Fruit fly (Drosophila melanogaster) whole organism, pupa: ENCODE data around the gene dsb.

ENCODE experiments used
- CG14655 ChIP-seq: fragments of 200-800 bp; sonication (Bioruptor generic); optimal IDR thresholded peaks from 3 replicates; lab custom pipeline; 2017; ENCODE audit warnings: mild to moderate bottlenecking, missing biosample characterization, missing genetic modification reagents, missing genetic modification characterization
- CG15710 ChIP-seq: fragments of 200-800 bp; sonication (Bioruptor generic); optimal IDR thresholded peaks from 2 replicates; lab custom pipeline; 2018; ENCODE audit warnings: missing biosample characterization, mild to moderate bottlenecking, missing genetic modification characterization, moderate library complexity
- CG34367 ChIP-seq: fragments of 200-800 bp; sonication (Bioruptor generic); optimal IDR thresholded peaks from 2 replicates; lab custom pipeline; 2018; ENCODE audit warnings: missing biosample characterization, mild to moderate bottlenecking, missing genetic modification characterization
- D1 ChIP-seq: fragments of 200-800 bp; sonication (Bioruptor generic); optimal IDR thresholded peaks from 2 replicates; lab custom pipeline; 2018; ENCODE audit warnings: missing biosample characterization, mild to moderate bottlenecking, missing genetic modification characterization, moderate library complexity
- gl ChIP-seq: fragments of 200-800 bp; sonication (Bioruptor generic); optimal IDR thresholded peaks from 2 replicates; lab custom pipeline; 2018; ENCODE audit warnings: missing biosample characterization, mild to moderate bottlenecking, missing genetic modification characterization

DNA sequence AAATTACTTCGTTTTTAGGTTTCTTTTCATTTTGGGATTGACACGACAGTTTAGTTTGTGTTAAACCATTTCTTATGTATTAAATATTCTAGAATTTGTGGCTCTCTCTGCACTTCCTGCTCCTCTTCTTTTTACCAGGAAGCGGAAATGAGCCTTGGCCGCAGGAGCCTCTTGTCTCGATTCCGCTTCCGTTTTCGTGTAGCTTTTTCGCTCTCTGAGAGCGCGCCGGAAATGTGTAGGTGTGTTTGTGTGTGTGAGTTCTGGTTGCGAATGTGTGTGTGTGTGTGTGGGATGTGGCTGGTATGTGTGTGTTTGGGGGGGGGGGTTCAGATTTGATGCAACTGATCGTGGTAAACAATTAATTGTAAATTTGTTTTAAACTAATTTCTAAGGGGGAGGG, 50.4 kb downstream of the dsb start:
- TF ChIP-seq D1 (no peak), CG34367 (tag; lab: Kevin White, UChicago) (no peak), CG15710 (tag; lab: Kevin White, UChicago) (no peak), CG14655 (GFP tag; lab: Kevin White, UChicago) (no peak), gl (peak; percentile 36)
